Worm (Caenorhabditis elegans): ENCODE measurements around the gene frm-7.
A peak's percentile ranks its signal among the peaks of the same experiment; 100 is the strongest.

frm-7 gene

ce11 chrV:12305677-12306076, 3.4 kb downstream of the frm-7 start:
- TF ChIP-seq efl-1 (optimal IDR thresholded peaks at IDR 0.05) (no peak), efl-1 (GFP tag; optimal IDR thresholded peaks at IDR 0.05 in 1 of 2) (peak in 1 of 2 experiments; percentile 94), egl-13 (tag; optimal IDR thresholded peaks at IDR 0.05) (no peak)

DNA sequence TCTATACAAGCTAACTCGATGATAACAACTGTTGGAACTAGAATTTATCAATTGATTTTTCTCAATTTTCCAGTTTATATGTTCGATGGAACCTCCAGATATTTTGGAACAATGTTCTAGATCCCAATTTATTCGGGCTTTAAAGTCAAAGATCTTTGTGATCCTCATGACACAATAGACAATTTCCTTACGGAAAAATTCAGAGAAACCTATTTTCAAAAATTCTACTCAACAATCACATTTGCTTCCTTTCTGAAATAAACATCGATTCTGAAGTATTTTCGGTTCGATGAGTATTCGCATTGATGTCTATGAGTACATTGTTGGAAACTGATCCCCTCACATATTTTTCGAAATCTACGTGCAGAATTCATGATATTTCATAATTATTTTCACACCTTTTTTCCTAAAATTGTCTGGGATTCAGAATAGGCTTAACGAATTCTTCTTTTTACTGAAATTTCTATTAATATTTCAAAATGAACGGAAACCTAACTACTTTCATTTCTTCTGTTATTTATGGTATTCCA, 4.8 kb downstream of the frm-7 start, which contains the start of gene srg-45:
Gene srg-45, plus strand, starts transcription at position 480 of the 530 bp plus-strand sequence.
- TF ChIP-seq mef-2 (tag; optimal IDR thresholded peaks at IDR 0.05) = no peak
- TF ChIP-seq jun-1 (tag; optimal IDR thresholded peaks at IDR 0.05) = no peak
- TF ChIP-seq lsy-2 (tag; optimal IDR thresholded peaks at IDR 0.05) = peak in 1 of 2 experiments; percentile 15
- TF ChIP-seq nhr-85 (tag) = no peak
- peak; percentile 69 for TF ChIP-seq aly-2 (tag; optimal IDR thresholded peaks at IDR 0.05)

ce11 chrV:12310256-12310655, 8.0 kb downstream of the frm-7 start, which contains the start of gene hpo-30:
TSS of gene hpo-30 (minus strand) at chrV:12310356.
- TF ChIP-seq lin-15B (tag; optimal IDR thresholded peaks at IDR 0.05) = no peak
- no peak for TF ChIP-seq ceh-8 (GFP tag; optimal IDR thresholded peaks at IDR 0.05)

ce11 chrV:12314413-12314812, 12.1 kb downstream of the frm-7 start:
- TF ChIP-seq nhr-28 (tag; optimal IDR thresholded peaks at IDR 0.05) (no peak), isw-1 (GFP tag; IDR thresholded peaks at IDR 0.05) (no peak), nhr-20 (tag; optimal IDR thresholded peaks at IDR 0.05) (no peak), xbp-1 (tag; optimal IDR thresholded peaks at IDR 0.05) (no peak), fkh-4 (tag; optimal IDR thresholded peaks at IDR 0.05; ENCODE audit: borderline replicate concordance) (no peak), jun-1 (tag; optimal IDR thresholded peaks at IDR 0.05) (no peak), lin-15B (tag; optimal IDR thresholded peaks at IDR 0.05) (no peak), unc-130 (tag; optimal IDR thresholded peaks at IDR 0.05) (no peak), C16A3.4 (tag; optimal IDR thresholded peaks at IDR 0.05) (no peak), lin-14 (GFP tag; optimal IDR thresholded peaks at IDR 0.05) (peak; percentile 75), nhr-237 (tag; optimal IDR thresholded peaks at IDR 0.05) (no peak), vab-15 (tag; optimal IDR thresholded peaks at IDR 0.05) (no peak), aha-1 (tag; optimal IDR thresholded peaks at IDR 0.05) (no peak), hlh-17 (GFP tag; optimal IDR thresholded peaks at IDR 0.05; ENCODE audit: borderline replicate concordance) (no peak), F16B12.6 (tag; optimal IDR thresholded peaks at IDR 0.05) (no peak), C34B4.2 (tag; optimal IDR thresholded peaks at IDR 0.05) (no peak), lsy-2 (tag; optimal IDR thresholded peaks at IDR 0.05) (peak in 1 of 2 experiments; percentile 33), fkh-10 (GFP tag; optimal IDR thresholded peaks at IDR 0.05) (peak; percentile 44), snu-23 (GFP tag; optimal IDR thresholded peaks at IDR 0.05) (no peak)

ce11 chrV:12316076-12316475, 13.8 kb downstream of the frm-7 start:
- TF ChIP-seq nhr-11 (tag; optimal IDR thresholded peaks at IDR 0.05) (no peak), blmp-1 (tag; optimal IDR thresholded peaks at IDR 0.05) (no peak), xbp-1 (tag; optimal IDR thresholded peaks at IDR 0.05) (no peak)

DNA sequence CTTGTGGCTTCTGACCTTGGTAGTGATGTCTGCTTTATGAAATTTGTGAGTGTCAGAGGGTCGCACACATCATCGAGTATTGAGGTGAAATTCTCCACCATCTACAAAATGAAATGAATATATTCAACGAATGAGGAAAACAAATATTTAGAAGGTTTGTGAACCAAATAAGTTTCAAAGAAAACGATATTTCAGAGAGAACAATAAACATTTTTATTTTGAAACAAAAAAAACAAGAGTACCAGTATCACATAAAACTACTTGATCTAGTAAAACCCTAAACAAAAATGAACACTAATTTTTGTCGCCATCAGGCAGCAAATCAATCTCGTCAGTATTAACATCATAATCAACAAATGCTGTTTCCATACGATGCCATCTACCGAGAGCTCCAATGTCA, 14.8 kb downstream of the frm-7 start, which contains the start of gene R04F11.3:
Gene R04F11.3, minus strand, starts transcription at position 101 of the 400 bp plus-strand sequence.
- TF ChIP-seq fkh-10 (GFP tag; optimal IDR thresholded peaks at IDR 0.05) (no peak), ama-1 (optimal IDR thresholded peaks at IDR 0.05) (no peak), grh-1 (GFP tag; IDR thresholded peaks at IDR 0.05) (no peak), jun-1 (tag; optimal IDR thresholded peaks at IDR 0.05) (no peak), nhr-12 (tag; optimal IDR thresholded peaks at IDR 0.05) (no peak), nhr-77 (tag; optimal IDR thresholded peaks at IDR 0.05) (no peak), nhr-11 (tag; optimal IDR thresholded peaks at IDR 0.05) (no peak), tbx-2 (tag; optimal IDR thresholded peaks at IDR 0.05) (no peak), lin-14 (GFP tag; optimal IDR thresholded peaks at IDR 0.05) (no peak), ztf-4 (tag; optimal IDR thresholded peaks at IDR 0.05) (no peak), fkh-4 (tag; optimal IDR thresholded peaks at IDR 0.05; ENCODE audit: borderline replicate concordance) (no peak), C34B4.2 (tag; optimal IDR thresholded peaks at IDR 0.05) (no peak), aly-2 (tag; optimal IDR thresholded peaks at IDR 0.05) (no peak), ceh-88 (GFP tag; IDR thresholded peaks at IDR 0.05) (no peak), lin-39 (tag; optimal IDR thresholded peaks at IDR 0.05) (no peak), vab-15 (tag; optimal IDR thresholded peaks at IDR 0.05) (no peak), hlh-17 (GFP tag; optimal IDR thresholded peaks at IDR 0.05; ENCODE audit: borderline replicate concordance) (no peak), fos-1 (tag; optimal IDR thresholded peaks at IDR 0.05) (no peak), nhr-84 (tag; optimal IDR thresholded peaks at IDR 0.05) (no peak)

Measured in whole organism, L1 larva.